Fruit fly (Drosophila melanogaster) whole organism, adult: Measurements from ENCODE around the gene Srp19.

Experiments used
- CG33017 ChIP-seq: fragments of 200-800 bp; sonication (Bioruptor generic); optimal IDR thresholded peaks from 2 replicates; lab custom pipeline; 2018; ENCODE audit warnings: missing biosample characterization, mild to moderate bottlenecking, missing genetic modification characterization, moderate library complexity
- CG7045 ChIP-seq: fragments of 200-800 bp; sonication (Bioruptor generic); optimal IDR thresholded peaks from 2 replicates; lab custom pipeline; 2017; ENCODE audit warnings: missing biosample characterization, mild to moderate bottlenecking, missing genetic modification characterization
- CG7101 ChIP-seq: fragments of 200-800 bp; sonication (Bioruptor generic); optimal IDR thresholded peaks from 2 replicates; lab custom pipeline; 2018; ENCODE audit warnings: missing biosample characterization, mild to moderate bottlenecking, missing genetic modification characterization, moderate library complexity
- Clk ChIP-seq: fragments of 200-800 bp; sonication (Bioruptor generic); optimal IDR thresholded peaks from 2 replicates; lab custom pipeline; 2017; ENCODE audit warnings: missing biosample characterization, missing genetic modification characterization
- Hr96 ChIP-seq: fragments of 200-800 bp; sonication (Bioruptor generic); optimal IDR thresholded peaks from 2 replicates; lab custom pipeline; 2016; ENCODE audit warnings: missing biosample characterization, missing genetic modification characterization
- Mnt ChIP-seq: fragments of 200-800 bp; sonication (Bioruptor generic); optimal IDR thresholded peaks from 2 replicates; lab custom pipeline; 2016; ENCODE audit warnings: missing biosample characterization, mild to moderate bottlenecking, missing genetic modification characterization
- bab1 ChIP-seq: fragments of 200-800 bp; sonication (Bioruptor generic); optimal IDR thresholded peaks from 3 replicates; lab custom pipeline; 2019; ENCODE audit warnings: missing biosample characterization, mild to moderate bottlenecking, missing genetic modification characterization, moderate library complexity

DNA sequence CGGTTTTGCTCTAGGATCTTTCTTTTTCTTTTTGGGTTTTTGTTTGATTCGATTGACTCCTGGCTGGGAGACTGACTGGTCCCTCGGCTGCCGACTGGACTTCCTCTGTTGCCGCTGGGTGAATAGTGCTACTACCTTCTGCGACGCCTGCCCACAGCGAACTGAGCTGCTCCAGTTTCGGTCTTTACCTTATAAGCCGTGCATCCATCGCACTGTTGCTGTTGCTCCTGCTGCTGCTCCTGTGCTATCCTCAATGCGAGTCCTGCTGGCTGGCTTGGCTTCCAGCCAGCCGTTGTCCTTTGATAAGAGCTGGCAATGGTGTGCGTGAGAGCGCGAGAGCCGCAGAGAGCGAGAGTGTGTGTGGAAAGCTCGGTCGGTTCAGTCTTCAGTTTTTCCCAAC lies 35.1 kb downstream of the Srp19 start, which contains the start of gene unc-13-4A:
- TF ChIP-seq CG33017 (tag; lab: Kevin White, UChicago) (no peak), CG7045 (no peak), Mnt (no peak), Hr96 (GFP tag; lab: Kevin White, UChicago) (no peak), Clk (GFP tag; lab: Kevin White, UChicago) (no peak), CG7101 (tag; lab: Kevin White, UChicago) (no peak), bab1 (GFP tag; lab: Kevin White, UChicago) (no peak)
